Fruit fly (Drosophila melanogaster) whole organism, wandering third instar larva: Measurements from ENCODE around the gene ct.
A peak's percentile ranks its signal among the peaks of the same experiment; 100 is the strongest.

Experiments used
- Abd-B ChIP-seq: fragments of >200 bp; optimal IDR thresholded peaks from 2 replicates; lab custom pipeline; 2017; ENCODE audit warnings: missing biosample characterization, missing genetic modification characterization
- Dfd ChIP-seq: fragments of >200 bp; optimal IDR thresholded peaks from 2 replicates; lab custom pipeline; 2017; ENCODE audit warnings: missing biosample characterization, missing genetic modification characterization
- GATAd ChIP-seq: sonication (Bioruptor generic); optimal IDR thresholded peaks from 2 replicates; lab custom pipeline; 2016; ENCODE audit warnings: missing biosample characterization, missing genetic modification characterization
- Jra ChIP-seq: sonication (Bioruptor generic); optimal IDR thresholded peaks from 2 replicates; lab custom pipeline; 2016; ENCODE audit warnings: missing biosample characterization, missing genetic modification characterization
- Mio ChIP-seq: sonication (Bioruptor generic); optimal IDR thresholded peaks from 2 replicates; lab custom pipeline; 2016; ENCODE audit warnings: missing biosample characterization, missing genetic modification characterization
- br ChIP-seq: fragments of 200-800 bp; sonication (Bioruptor generic); optimal IDR thresholded peaks from 2 replicates; lab custom pipeline; 2016; ENCODE audit warnings: missing biosample characterization, missing genetic modification characterization
- dmrt93B ChIP-seq: fragments of 200-800 bp; sonication (Bioruptor generic); optimal IDR thresholded peaks from 2 replicates; lab custom pipeline; 2018; ENCODE audit warnings: missing biosample characterization, mild to moderate bottlenecking, missing genetic modification characterization
- ey ChIP-seq: fragments of 200-800 bp; sonication (Bioruptor generic); optimal IDR thresholded peaks from 2 replicates; lab custom pipeline; 2016; ENCODE audit warnings: missing biosample characterization, missing genetic modification characterization

DNA sequence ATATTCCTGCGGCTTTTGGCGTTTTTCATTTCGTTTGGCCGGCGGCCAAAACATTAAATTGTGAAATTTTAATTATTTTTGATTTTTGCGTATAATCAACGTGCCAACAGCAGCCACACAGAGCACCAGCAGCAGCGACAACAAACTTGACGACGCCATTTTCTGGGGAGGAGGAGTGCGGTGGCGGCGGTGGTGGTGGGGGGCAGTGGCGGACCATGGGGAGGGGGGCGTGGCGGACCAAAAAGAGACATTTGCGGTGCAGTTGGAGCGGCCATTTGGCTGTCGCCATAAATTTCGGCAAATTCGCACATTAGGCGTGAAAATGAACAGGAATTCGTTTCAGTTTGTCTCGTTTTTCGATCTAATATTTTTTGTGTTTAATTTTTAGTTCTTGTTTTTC is 55.7 kb downstream of the ct start:
- TF ChIP-seq Abd-B (GFP tag; lab: Kevin White, UChicago) (no peak), dmrt93B (GFP tag; lab: Kevin White, UChicago) (no peak), Dfd (GFP tag; lab: Kevin White, UChicago) (peak; percentile 65), ey (GFP tag; lab: Kevin White, UChicago) (no peak), Jra (GFP tag; lab: Kevin White, UChicago) (no peak), br (no peak), GATAd (GFP tag; lab: Kevin White, UChicago) (no peak), Mio (GFP tag; lab: Kevin White, UChicago) (no peak)
